Worm (Caenorhabditis elegans) whole organism, L3 larva: Measurements from ENCODE around the gene pkn-1.
A peak's percentile ranks its signal among the peaks of the same experiment; 100 is the strongest.

Experiments
- aly-2 ChIP-seq: fragments of 150-350 bp; optimal IDR thresholded peaks from 2 replicates; lab custom pipeline; 2014; ENCODE audit warnings: missing biosample characterization, missing genetic modification characterization
- ama-1 ChIP-seq: fragments of 150-350 bp; optimal IDR thresholded peaks from 2 replicates; lab custom pipeline; 2018
- egl-27 ChIP-seq: sonication (generic microtip); optimal IDR thresholded peaks from 4 replicates; lab custom pipeline; 2017; ENCODE audit warnings: missing biosample characterization, missing genetic modification reagents, missing genetic modification characterization
- elt-1 ChIP-seq: fragments of 150-350 bp; optimal IDR thresholded peaks from 2 replicates; lab custom pipeline; 2014; ENCODE audit warnings: missing biosample characterization, missing genetic modification characterization
- elt-2 ChIP-seq: sonication (generic microtip); optimal IDR thresholded peaks from 2 replicates; lab custom pipeline; 2016; ENCODE audit warnings: missing genetic modification reagents, mild to moderate bottlenecking, missing genetic modification characterization, missing compliant biosample characterization
- eor-1 ChIP-seq, 2 experiments: fragments of 150-350 bp; optimal IDR thresholded peaks; 2 replicates each; lab custom pipeline; 2014 to 2018; ENCODE audit warnings: missing biosample characterization in 2 of 2, missing genetic modification characterization in 2 of 2
- lin-15B ChIP-seq: fragments of 150-350 bp; optimal IDR thresholded peaks from 2 replicates; lab custom pipeline; 2014; ENCODE audit warnings: missing biosample characterization, missing genetic modification characterization
- lin-39 ChIP-seq: fragments of 150-350 bp; optimal IDR thresholded peaks from 2 replicates; lab custom pipeline; 2018; ENCODE audit warnings: missing biosample characterization, missing genetic modification reagents, missing genetic modification characterization
- mdl-1 ChIP-seq: fragments of 150-350 bp; optimal IDR thresholded peaks from 2 replicates; lab custom pipeline; 2014; ENCODE audit warnings: missing biosample characterization, missing genetic modification characterization
- nhr-11 ChIP-seq: fragments of 150-350 bp; optimal IDR thresholded peaks from 2 replicates; lab custom pipeline; 2014; ENCODE audit warnings: missing biosample characterization, missing genetic modification characterization
- nhr-23 ChIP-seq: fragments of 150-350 bp; optimal IDR thresholded peaks from 2 replicates; lab custom pipeline; 2014; ENCODE audit warnings: missing biosample characterization, missing genetic modification reagents, missing genetic modification characterization
- nhr-67 ChIP-seq: fragments of 150-350 bp; optimal IDR thresholded peaks from 2 replicates; lab custom pipeline; 2014; ENCODE audit warnings: missing biosample characterization, missing genetic modification characterization
- sea-2 ChIP-seq: fragments of 150-350 bp; sonication (generic microtip); optimal IDR thresholded peaks from 4 replicates; lab custom pipeline; 2014; ENCODE audit warnings: missing biosample characterization, missing genetic modification reagents, missing genetic modification characterization
- zag-1 ChIP-seq: fragments of 150-350 bp; optimal IDR thresholded peaks from 2 replicates; lab custom pipeline; 2014; ENCODE audit warnings: missing biosample characterization, missing genetic modification characterization

DNA sequence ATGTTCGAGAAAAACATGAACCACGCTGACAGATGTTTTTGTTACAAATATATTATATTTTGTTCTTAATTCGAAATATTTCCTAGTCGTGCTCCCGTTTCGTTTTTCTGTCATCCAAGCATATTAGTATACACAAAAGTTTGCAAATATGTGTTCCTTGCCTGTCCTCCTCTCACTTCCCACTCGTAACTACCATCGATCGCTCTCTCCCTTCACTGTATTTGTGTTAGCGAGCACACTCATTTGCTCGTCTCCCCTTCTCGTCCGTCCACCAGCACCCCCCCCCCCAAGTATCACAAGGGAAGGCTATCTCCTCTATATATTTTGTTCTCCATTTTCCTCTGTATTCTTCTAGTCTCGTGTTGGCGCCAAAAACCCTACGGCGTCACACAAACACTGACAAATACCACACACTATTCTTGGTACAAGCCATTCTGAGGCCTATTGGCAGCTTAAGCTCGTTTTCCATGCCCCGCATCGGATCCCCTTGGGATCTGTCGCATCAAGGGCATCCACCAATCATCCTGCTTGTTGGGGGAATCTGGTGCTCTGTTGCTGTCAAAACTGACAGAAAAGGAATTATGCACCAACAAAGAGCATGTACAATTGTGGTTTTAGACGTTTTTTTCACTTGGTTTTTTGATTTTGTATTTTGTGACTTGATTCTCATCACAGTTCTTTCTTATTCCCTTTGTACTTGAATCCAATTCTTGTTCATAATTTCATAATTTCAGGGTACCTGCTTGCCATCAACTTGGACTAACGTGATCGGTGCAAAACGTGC is at the start of gene pkn-1:
- TF ChIP-seq egl-27 (tag; lab: Kevin White, UChicago), result no peak
- no peak for TF ChIP-seq elt-1 (tag; lab: Kevin White, UChicago)
- TF ChIP-seq nhr-67 (tag; lab: Kevin White, UChicago), result no peak
- TF ChIP-seq nhr-23 (tag; lab: Kevin White, UChicago), result no peak
- no peak for TF ChIP-seq sea-2 (GFP tag; lab: Kevin White, UChicago)
- TF ChIP-seq nhr-11 (tag; lab: Kevin White, UChicago), result no peak
- TF ChIP-seq ama-1 (lab: Kevin White, UChicago), result no peak
- TF ChIP-seq lin-15B (tag; lab: Kevin White, UChicago), result no peak
- TF ChIP-seq mdl-1, result no peak
- TF ChIP-seq aly-2 (tag; lab: Kevin White, UChicago), result no peak
- no peak for TF ChIP-seq zag-1 (tag; lab: Kevin White, UChicago)
- TF ChIP-seq eor-1 (tag; optimal IDR thresholded peaks at IDR 0.05; lab: Kevin White, UChicago), result no peak
- TF ChIP-seq elt-2 (tag; lab: Kevin White, UChicago), result peak; percentile 19
- TF ChIP-seq lin-39 (tag; lab: Kevin White, UChicago), result peak; percentile 21
